Worm (Caenorhabditis elegans): Measurements from ENCODE around the gene ubc-23.
A peak's percentile ranks its signal among the peaks of the same experiment; 100 is the strongest.

The ubc-23 gene

ce11 chrX:8811916-8812315 lies 32.2 kb upstream of the ubc-23 start, which contains the start of gene cnnm-2 (continued):
- TF ChIP-seq zip-2 (tag; optimal IDR thresholded peaks at IDR 0.05), result no peak

- no peak for TF ChIP-seq mxl-3 (GFP tag; optimal IDR thresholded peaks at IDR 0.05)
- TF ChIP-seq vab-7 (GFP tag; IDR thresholded peaks at IDR 0.05), result peak; percentile 61; the same call in 1 of the 2 replicates
- TF ChIP-seq zfp-3 (GFP tag; conservative IDR thresholded peaks at IDR 0.05), result peak; percentile 45; the same call in 1 of the 2 replicates
- no peak for TF ChIP-seq ZK546.5 (tag; optimal IDR thresholded peaks at IDR 0.05)
- TF ChIP-seq ces-1 (GFP tag; optimal IDR thresholded peaks at IDR 0.05), result no peak
- TF ChIP-seq zip-2 (tag; optimal IDR thresholded peaks at IDR 0.05), result no peak
- TF ChIP-seq daf-19 (GFP tag; conservative IDR thresholded peaks at IDR 0.05), result 0 out of 2 replicates have a peak, but pooled peaks have one; percentile 45
- TF ChIP-seq fkh-10 (GFP tag; optimal IDR thresholded peaks at IDR 0.05), result no peak
- TF ChIP-seq F49E8.2 (tag; optimal IDR thresholded peaks at IDR 0.05; ENCODE audit: borderline replicate concordance), result no peak
- peak; percentile 71; the same call in 1 of the 2 replicates for TF ChIP-seq arid-1 (GFP tag; conservative IDR thresholded peaks at IDR 0.05)
- no peak for TF ChIP-seq nhr-11 (tag; optimal IDR thresholded peaks at IDR 0.05)
- no peak for TF ChIP-seq ctbp-1 (GFP tag; IDR thresholded peaks at IDR 0.05)
- 0 out of 2 replicates have a peak, but pooled peaks have one; percentile 10 for TF ChIP-seq ceh-44 (GFP tag; IDR thresholded peaks at IDR 0.05)
- no peak for TF ChIP-seq nhr-111 (GFP tag; optimal IDR thresholded peaks at IDR 0.05)
- no peak for TF ChIP-seq dpl-1 (GFP tag; optimal IDR thresholded peaks at IDR 0.05)
- TF ChIP-seq nhr-102 (tag; optimal IDR thresholded peaks at IDR 0.05), result no peak
- TF ChIP-seq T26A8.4 (GFP tag; IDR thresholded peaks at IDR 0.05), result no peak
- no peak for TF ChIP-seq lin-39 (tag; optimal IDR thresholded peaks at IDR 0.05)
- no peak for TF ChIP-seq R02D3.7 (tag; optimal IDR thresholded peaks at IDR 0.05)
- peak; percentile 66; the same call in 1 of the 2 replicates for TF ChIP-seq tra-1 (GFP tag; IDR thresholded peaks at IDR 0.05)
- TF ChIP-seq hif-1 (tag; optimal IDR thresholded peaks at IDR 0.05), result no peak
- no peak for TF ChIP-seq ztf-11 (tag; optimal IDR thresholded peaks at IDR 0.05)
- TF ChIP-seq F26F4.8 (GFP tag; conservative IDR thresholded peaks at IDR 0.05), result no peak
- TF ChIP-seq ceh-28 (tag; optimal IDR thresholded peaks at IDR 0.05), result no peak
- peak; percentile 34; the same call in 1 of the 2 replicates for TF ChIP-seq mxl-2 (GFP tag; conservative IDR thresholded peaks at IDR 0.05)
- no peak for TF ChIP-seq ZK337.2 (GFP tag; IDR thresholded peaks at IDR 0.05)
- TF ChIP-seq rbr-2 (tag; optimal IDR thresholded peaks at IDR 0.05), result no peak
- no peak for TF ChIP-seq daf-8 (GFP tag; IDR thresholded peaks at IDR 0.05)
- peak; percentile 78 for TF ChIP-seq egl-43 (GFP tag; IDR thresholded peaks at IDR 0.05)
- TF ChIP-seq dmd-6 (GFP tag; IDR thresholded peaks at IDR 0.05), result peak; percentile 47
- no peak for TF ChIP-seq daf-16 (GFP tag; optimal IDR thresholded peaks at IDR 0.05)
- peak; percentile 53 for TF ChIP-seq daf-16 (tag; optimal IDR thresholded peaks at IDR 0.05)
- TF ChIP-seq madf-5 (GFP tag; IDR thresholded peaks at IDR 0.05), result no peak
- TF ChIP-seq lsy-2 (tag; optimal IDR thresholded peaks at IDR 0.05), result no peak
- peak; percentile 82 for TF ChIP-seq lim-7 (GFP tag; IDR thresholded peaks at IDR 0.05)
- TF ChIP-seq php-3 (GFP tag; IDR thresholded peaks at IDR 0.05), result 0 out of 2 replicates have a peak, but pooled peaks have one; percentile 41
- no peak for TF ChIP-seq fos-1 (tag; optimal IDR thresholded peaks at IDR 0.05)
- no peak for TF ChIP-seq cey-2 (tag; optimal IDR thresholded peaks at IDR 0.05; ENCODE audit: borderline replicate concordance, insufficient read depth)
- no peak for TF ChIP-seq nhr-237 (tag; optimal IDR thresholded peaks at IDR 0.05)
- TF ChIP-seq T20F7.1 (GFP tag; optimal IDR thresholded peaks at IDR 0.05), result no peak
- TF ChIP-seq Y48G9A.11 (GFP tag; IDR thresholded peaks at IDR 0.05), result 0 out of 2 replicates have a peak, but pooled peaks have one; percentile 11
- peak; percentile 37; the same call in 1 of the 2 replicates for TF ChIP-seq madf-9 (GFP tag; conservative IDR thresholded peaks at IDR 0.05)
- no peak for TF ChIP-seq attf-4 (tag; optimal IDR thresholded peaks at IDR 0.05)
- no peak for TF ChIP-seq D1046.2 (GFP tag; IDR thresholded peaks at IDR 0.05)
- peak; percentile 60 for TF ChIP-seq mes-2 (tag; optimal IDR thresholded peaks at IDR 0.05; ENCODE audit: poor library complexity, severe bottlenecking)
- peak; percentile 57 for TF ChIP-seq dve-1 (tag; optimal IDR thresholded peaks at IDR 0.05; ENCODE audit: insufficient read depth)
- peak; percentile 27 for TF ChIP-seq nhr-77 (tag; optimal IDR thresholded peaks at IDR 0.05)
- peak; percentile 23 for TF ChIP-seq mep-1 (tag; optimal IDR thresholded peaks at IDR 0.05)
Observed at ce11 chrX:8817929-8818328, 26.2 kb upstream of the ubc-23 start.
